Fruit fly (Drosophila melanogaster) whole organism, larva: Measurements from ENCODE around the gene Ptp61F.

Source experiments
- noc ChIP-seq: fragments of 200-800 bp; sonication (Bioruptor generic); optimal IDR thresholded peaks from 3 replicates; lab custom pipeline; 2019; ENCODE audit warnings: missing biosample characterization, mild to moderate bottlenecking, missing genetic modification characterization, moderate library complexity

The Ptp61F gene

DNA sequence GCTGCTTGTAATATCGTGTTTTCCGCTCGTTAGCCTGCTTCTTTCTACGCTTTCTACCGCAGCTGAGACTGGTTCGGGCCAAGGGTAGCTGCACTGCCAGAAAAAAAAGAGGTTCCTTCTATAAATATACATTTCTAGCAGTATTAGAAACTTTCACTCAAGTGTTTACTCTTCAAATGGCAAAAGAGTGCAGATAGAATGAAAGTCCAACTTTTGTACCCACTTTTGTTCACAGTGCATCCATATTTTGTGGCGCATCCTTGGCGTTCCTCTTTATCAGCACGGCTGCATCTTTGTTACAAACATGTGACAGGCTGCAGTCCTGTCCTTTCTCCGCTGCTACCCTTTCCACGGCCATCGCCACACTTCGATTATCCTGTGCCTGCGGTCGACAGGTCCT lies 116.7 kb downstream of the Ptp61F start:
- no peak for TF ChIP-seq noc (tag; lab: Kevin White, UChicago)

DNA sequence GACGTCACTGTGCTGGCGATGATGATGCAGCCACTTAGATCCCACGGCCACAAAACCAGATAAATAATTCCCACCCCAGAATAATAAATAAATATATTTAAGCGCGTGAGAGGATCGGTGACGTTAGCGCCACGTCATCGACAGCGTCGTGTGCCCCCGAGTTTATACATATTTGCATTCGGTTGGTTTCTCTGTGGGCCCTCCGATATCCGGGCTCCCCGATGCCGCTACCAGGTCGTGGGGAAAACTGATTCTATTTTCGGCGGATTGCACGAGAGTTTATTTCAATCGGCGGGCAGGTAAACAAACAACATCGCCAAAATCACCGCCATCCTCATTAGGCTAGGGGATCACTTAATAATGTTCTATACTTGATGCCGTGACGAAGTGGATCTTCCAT lies 120.8 kb downstream of the Ptp61F start:
- TF ChIP-seq noc (tag; lab: Kevin White, UChicago): no peak

DNA sequence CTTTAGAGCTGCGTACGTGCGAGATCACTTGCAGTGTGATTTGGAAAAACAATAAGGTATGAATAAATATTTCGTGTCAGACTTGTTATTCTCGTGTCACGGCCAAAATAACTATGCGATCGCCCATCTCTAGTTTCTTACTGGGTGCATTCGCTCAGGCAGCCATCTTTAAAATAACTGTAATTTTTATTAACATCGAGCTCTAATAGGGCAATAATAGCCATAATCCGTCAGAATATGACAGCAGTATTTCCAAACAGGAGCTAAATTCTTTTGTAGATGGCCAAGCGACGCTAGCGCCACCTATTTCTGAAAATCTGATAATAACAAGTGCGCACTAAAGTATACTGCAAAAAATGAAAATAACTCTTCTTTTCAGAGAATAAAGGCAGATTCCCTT lies 123.0 kb downstream of the Ptp61F start:
- TF ChIP-seq noc (tag; lab: Kevin White, UChicago): no peak

DNA sequence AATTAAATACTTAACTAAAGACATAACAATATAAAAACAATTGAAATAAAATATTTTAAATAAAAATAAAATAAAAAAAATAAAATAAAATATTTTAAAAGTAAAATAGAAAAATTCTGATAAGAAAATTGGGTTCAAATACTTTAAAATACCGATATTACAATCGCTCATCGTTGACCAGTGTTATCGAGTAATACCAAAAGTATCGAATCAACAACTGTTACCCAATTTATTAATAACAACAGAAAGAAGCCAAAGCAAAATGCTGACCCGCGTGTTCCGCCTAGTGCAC lies 124.2 kb downstream of the Ptp61F start, which contains the start of gene CG9166:
CG9166 (plus strand) TSS at position 193 of the 292 bp plus-strand sequence.
- TF ChIP-seq noc (tag; lab: Kevin White, UChicago): no peak

DNA sequence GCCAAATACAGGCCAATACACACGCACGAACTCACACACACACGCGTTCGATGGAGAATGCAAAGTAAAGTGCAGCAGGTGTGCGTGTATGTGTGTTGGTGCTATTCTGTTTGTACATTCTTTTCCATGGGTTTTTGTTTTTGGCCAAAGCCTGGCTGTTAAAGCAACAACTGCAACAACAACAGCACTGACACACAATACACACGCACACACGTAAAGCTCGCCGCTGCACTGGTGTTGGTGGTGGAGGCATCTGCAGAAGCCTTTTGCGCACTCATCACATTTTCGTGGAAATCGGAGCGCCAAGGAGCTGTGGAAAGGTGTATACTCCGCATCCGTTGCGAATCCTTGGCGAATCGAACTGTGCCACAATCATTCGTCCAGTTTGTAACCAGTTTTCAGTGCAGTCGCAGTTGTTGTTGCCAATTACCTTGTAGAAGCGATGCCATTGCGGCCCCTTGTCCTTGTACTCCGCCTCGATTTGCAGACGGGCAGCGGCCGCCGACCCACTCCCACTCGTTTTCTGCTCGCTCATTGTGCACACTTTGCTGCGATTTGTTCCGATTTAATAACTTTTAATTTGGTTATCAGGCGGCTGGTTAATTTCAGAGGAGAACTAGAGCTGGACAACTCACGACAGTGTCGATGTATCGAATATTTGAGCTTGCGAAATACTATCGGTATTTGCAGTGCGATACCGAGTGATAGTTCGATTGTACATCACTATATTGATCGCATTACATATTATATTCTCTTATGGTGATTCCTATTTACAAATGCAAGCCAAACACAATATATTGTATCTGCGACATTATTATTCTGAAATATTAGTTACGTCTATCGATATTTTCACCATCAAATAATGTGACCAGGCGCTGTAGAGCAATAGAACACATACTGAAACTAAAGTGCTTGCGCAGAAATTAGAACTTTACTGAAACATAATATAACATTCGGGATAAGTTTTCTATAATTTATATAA lies 124.8 kb downstream of the Ptp61F start:
- peak; percentile 21 for TF ChIP-seq noc (tag; lab: Kevin White, UChicago)

DNA sequence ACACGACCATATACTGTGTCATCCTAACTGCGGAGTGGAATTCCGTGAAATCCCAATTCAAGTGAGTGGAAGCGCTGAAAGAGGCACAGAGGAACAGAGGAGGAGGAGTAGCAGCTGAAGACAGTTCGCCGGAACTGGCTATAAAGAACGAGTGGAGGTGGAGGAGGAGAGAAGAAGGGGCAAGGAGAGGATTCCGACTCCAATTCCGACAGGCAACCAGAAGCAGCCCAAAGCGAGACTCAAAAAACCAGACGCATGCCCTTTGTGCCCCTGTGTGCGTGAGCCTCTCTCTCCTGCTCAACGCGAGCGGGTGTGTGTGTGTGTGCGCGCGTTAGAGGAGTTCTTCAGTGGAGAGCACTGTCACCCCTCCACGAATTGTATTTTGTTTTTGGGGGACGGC lies 125.7 kb downstream of the Ptp61F start:
- TF ChIP-seq noc (tag; lab: Kevin White, UChicago): no peak

DNA sequence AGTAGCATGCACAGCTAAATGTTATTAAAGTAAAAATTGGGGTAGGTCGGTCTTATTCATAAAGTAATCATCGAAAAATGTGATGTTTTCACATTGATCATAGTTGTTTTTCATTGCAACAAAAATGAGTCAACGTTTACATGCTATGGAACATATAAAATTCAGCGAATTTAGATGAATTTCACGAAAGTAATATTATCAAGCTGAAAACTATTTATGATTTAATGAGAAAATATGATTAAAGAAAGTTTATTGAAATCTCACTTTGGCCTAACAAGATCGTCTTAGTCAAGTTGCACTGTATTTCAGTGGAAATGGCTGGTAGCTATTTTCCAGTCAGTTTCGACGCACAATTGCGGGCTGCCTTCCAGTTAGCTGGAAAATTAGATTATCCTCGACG lies 126.1 kb downstream of the Ptp61F start:
- no peak for TF ChIP-seq noc (tag; lab: Kevin White, UChicago)

DNA sequence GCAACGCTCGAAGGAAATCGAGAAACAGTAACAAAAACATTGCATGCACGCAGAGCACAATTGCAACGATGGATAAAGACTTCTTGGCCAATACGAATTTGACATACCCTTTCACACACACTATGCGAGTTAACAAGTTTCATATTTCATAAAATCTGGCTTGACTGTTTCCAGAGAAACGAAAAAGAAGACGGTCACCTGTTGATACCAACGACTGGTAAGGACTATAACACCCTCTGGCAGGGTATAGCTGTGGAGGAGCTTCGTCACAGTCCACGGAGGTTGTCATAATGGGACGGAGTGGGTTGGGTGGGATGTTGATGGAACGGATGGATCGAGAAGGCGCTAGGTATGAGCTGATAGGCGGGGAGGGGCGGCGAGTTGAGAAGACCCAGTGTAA lies 126.8 kb downstream of the Ptp61F start:
- TF ChIP-seq noc (tag; lab: Kevin White, UChicago): no peak

DNA sequence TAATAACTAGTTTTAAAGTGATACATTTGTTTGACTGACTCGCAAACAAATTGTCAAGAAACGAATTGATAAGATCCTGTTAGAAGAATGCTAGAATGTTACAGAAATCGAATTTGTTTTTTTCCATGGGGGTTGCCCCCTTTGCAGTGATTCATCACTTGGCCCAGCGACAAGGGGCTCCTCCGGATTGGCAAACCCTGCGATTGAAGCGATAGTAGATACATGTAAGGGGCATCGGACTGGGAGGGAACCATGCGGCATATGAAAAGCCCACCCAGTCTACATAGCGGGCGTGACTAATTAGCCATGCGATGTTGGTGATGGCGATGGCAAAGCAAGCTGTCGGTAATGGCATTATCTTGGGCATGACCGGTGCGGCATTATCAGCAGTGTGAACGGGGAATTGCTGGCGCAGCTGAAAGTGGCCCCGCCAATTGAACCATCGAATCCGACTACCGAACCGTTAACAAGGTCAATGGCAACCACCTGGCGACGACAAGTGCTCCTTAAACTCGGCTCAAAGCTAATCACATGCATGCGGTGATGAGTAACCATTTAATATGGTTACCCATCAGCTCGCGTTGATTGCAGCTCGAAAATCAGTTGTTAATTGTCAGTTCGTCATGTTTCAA lies 128.0 kb downstream of the Ptp61F start:
- no peak for TF ChIP-seq noc (tag; lab: Kevin White, UChicago)

DNA sequence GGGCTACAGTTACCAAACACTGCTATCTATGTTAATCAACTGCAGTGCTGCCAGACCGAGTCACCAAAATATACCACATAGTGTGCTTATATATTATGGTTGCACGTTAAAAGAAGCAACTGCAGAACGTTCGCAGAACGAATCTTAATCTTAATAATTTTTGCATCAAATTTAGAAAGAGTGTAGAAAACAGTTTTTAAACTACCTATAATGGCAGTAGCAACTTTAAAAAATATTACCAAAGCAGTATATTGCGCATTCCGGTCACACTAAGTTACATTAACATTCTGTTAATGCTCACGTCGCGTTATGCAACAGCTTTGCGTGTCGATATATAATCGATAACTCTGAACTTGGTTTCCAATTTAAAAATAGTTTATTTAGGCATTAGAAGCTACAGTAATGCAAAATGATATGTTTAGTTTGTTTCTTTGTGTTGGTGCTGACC lies 132.9 kb downstream of the Ptp61F start, which contains the start of gene indra:
indra (minus strand) TSS at position 271 of the 448 bp plus-strand sequence.
- peak; percentile 64 for TF ChIP-seq noc (tag; lab: Kevin White, UChicago)

DNA sequence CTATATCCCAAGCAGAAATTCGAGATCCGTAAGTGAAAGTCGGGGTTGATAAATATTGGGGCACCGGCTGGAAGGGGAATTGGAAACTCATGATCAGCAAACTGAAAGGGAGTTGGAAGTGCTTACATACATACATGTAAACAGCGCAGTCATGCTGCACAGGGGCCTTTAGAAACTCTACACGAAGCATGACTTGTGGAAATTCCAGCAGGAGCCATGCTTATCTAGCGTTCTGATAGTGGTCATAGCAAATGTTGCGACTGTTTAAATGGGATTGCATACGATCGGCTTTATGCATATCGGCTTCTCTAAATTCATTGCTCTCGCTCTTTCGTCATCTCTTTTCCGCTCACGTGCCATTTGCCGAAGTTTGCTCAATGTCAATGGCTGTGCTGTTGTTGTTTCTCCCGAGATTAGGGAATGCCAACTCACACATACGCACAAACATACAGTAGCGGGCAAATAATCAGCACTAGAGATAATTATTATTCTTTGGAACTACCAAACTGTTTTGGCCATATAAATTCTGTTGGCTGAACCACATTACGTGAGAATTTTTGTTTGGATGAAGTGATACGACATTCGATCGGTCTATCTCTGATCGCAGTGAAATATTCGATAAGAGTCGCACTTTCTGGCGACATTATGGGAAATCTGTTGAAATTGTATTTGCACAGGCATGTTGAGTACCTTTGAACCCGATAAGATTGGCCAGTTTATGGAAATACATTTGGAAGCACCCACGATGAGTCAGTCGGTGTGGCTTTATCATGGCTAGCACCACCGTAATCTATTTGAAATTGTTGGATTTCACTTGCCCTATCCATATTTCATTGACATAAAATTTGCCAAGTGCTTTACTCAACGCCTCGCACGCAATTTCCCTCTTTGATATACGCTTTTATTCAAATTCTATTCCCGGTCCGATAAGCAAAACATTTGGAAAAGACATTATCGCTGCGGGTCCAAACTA lies 138.8 kb downstream of the Ptp61F start:
- peak; percentile 84 for TF ChIP-seq noc (tag; lab: Kevin White, UChicago)

DNA sequence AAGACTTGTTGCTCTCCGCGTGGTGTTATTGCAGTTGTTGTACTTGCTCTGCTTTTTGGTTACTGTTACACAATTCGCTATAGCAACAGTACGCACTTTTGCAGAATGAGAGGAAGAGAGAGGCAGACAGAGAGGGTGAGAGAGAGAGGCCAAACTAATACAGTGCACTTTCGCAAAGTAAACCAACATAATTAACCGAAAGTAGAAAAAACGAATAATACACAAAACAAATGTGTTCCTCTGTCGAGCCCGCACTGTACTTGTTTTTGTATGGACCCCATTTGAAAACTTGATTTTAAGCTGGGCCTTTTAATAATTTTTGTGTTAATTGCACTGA lies 139.7 kb downstream of the Ptp61F start:
- TF ChIP-seq noc (tag; lab: Kevin White, UChicago): peak; percentile 45

DNA sequence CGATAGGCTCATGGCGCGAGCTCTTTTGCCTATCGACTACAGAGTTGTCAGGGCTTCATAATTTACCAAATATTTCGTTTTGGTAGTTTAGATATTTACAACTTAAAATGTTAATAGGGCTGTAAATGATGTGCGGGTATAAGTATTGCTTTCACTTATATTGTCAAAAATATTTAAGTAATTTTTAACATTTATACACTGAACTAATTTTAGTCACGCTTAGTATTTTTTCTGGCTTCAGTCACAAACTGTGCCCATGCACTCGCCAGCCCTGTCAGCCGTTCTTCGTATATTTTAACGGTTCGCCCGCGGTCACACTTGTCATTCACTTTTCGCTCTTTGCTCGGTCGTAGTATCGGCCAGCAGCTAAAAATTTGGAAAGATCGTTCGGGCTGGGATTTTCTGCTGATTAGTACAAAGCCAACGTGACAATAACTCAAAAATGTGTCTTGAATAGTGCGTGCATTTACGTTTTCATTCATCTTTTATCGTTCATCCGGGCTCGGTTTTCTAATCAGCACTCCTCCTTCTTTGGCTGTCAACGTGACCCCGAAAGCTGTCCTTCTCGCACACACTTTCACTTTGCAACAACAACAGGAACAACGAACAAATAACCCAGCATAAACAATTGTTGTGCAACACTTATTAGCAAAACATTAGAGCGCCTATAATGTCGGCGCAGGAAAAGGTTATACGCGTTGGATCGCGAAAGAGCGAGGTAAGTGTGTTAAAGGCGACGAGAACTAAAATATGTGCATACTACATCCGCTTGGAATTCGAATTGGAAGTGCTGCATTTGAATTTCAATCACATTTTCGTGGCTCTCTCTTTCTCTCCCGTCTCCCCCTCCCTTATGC lies 140.3 kb downstream of the Ptp61F start, which contains the start of the genes Hmbs and CG2211:
Hmbs (plus strand) TSS at position 319 of the 857 bp plus-strand sequence.
CG2211 (minus strand) TSS at position 789 of the 857 bp plus-strand sequence.
- peak; percentile 82 for TF ChIP-seq noc (tag; lab: Kevin White, UChicago)

DNA sequence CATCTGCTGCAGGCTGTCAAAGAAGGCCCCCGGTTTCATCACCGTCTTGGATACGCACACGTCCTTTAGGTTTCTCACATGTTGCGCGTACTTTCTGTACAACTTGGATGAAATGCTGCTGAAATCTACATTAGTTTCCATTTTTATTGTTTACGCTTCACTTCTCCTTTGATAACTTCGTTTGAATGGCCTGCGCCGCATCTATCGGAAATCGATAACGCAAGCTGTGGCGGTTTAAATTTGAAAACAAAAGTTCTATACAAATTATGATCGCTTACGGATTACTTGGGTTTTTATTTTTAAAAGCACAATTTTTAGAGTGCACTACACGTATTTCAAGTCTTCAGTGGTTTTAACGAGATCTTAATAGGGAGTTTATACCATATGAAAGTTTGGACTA lies 142.1 kb downstream of the Ptp61F start, which contains the start of gene msd5:
msd5 (minus strand) TSS at position 174 of the 400 bp plus-strand sequence.
- no peak for TF ChIP-seq noc (tag; lab: Kevin White, UChicago)
